Worm (Caenorhabditis elegans): ENCODE results near the gene sea-2.

sea-2 gene

ce11 chrII:3909301-3909700 lies 40.9 kb upstream of the sea-2 start:
- TF ChIP-seq hmg-11 (tag; optimal IDR thresholded peaks at IDR 0.05) = no peak

ce11 chrII:3910737-3911136 lies 39.4 kb upstream of the sea-2 start, which contains the start of gene bcmo-2:
Gene bcmo-2 (minus strand): TSS chrII:3910837.
- no peak for TF ChIP-seq jun-1 (tag; optimal IDR thresholded peaks at IDR 0.05)
- no peak for TF ChIP-seq nhr-43 (tag; optimal IDR thresholded peaks at IDR 0.05; ENCODE audit: poor library complexity, severe bottlenecking)
- TF ChIP-seq ceh-16 (tag; optimal IDR thresholded peaks at IDR 0.05) = no peak
- no peak for TF ChIP-seq eor-1 (tag; optimal IDR thresholded peaks at IDR 0.05)
- TF ChIP-seq fkh-10 (GFP tag; optimal IDR thresholded peaks at IDR 0.05) = no peak
- TF ChIP-seq pqm-1 (tag; optimal IDR thresholded peaks at IDR 0.05) = no peak
- no peak for TF ChIP-seq ceh-9 (tag; optimal IDR thresholded peaks at IDR 0.05)
- TF ChIP-seq unc-39 (tag; optimal IDR thresholded peaks at IDR 0.05) = no peak
- TF ChIP-seq ceh-82 (tag; optimal IDR thresholded peaks at IDR 0.05) = no peak
- TF ChIP-seq nhr-12 (tag; optimal IDR thresholded peaks at IDR 0.05) = no peak
- no peak for TF ChIP-seq daf-12 (tag; optimal IDR thresholded peaks at IDR 0.05)

ce11 chrII:3911284-3911683 lies 38.9 kb upstream of the sea-2 start:
- TF ChIP-seq mml-1 (tag; optimal IDR thresholded peaks at IDR 0.05) = no peak
- TF ChIP-seq nhr-23 (tag; optimal IDR thresholded peaks at IDR 0.05) = no peak
- TF ChIP-seq lsy-12 (tag; optimal IDR thresholded peaks at IDR 0.05) = no peak
- no peak for TF ChIP-seq ceh-16 (tag; optimal IDR thresholded peaks at IDR 0.05)
- peak; percentile 43 for TF ChIP-seq snpc-4 (tag; optimal IDR thresholded peaks at IDR 0.05)
- TF ChIP-seq pha-4 (tag; optimal IDR thresholded peaks at IDR 0.05) = peak; percentile 89
- TF ChIP-seq elt-2 (tag; optimal IDR thresholded peaks at IDR 0.05) = peak; percentile 86
- TF ChIP-seq ceh-28 (tag; optimal IDR thresholded peaks at IDR 0.05) = peak; percentile 30
- no peak for TF ChIP-seq eor-1 (tag; optimal IDR thresholded peaks at IDR 0.05)
- no peak for TF ChIP-seq R02D3.7 (tag; optimal IDR thresholded peaks at IDR 0.05)
- peak; percentile 29 for TF ChIP-seq jun-1 (tag; optimal IDR thresholded peaks at IDR 0.05)
- no peak for TF ChIP-seq nhr-12 (tag; optimal IDR thresholded peaks at IDR 0.05)
- TF ChIP-seq egl-27 (tag; optimal IDR thresholded peaks at IDR 0.05) = no peak
- TF ChIP-seq elt-1 (tag; optimal IDR thresholded peaks at IDR 0.05) = no peak
- no peak for TF ChIP-seq nhr-43 (tag; optimal IDR thresholded peaks at IDR 0.05; ENCODE audit: poor library complexity, severe bottlenecking)
- TF ChIP-seq pqm-1 (tag; optimal IDR thresholded peaks at IDR 0.05) = peak; percentile 58
- TF ChIP-seq sea-2 (GFP tag; optimal IDR thresholded peaks at IDR 0.05) = no peak

ce11 chrII:3911716-3912115 lies 38.5 kb upstream of the sea-2 start, which contains the start of gene F53C3.1:
Gene F53C3.1 (plus strand): TSS chrII:3912016.
- TF ChIP-seq skn-1 (tag; optimal IDR thresholded peaks at IDR 0.05) (no peak), unc-62 (GFP tag; optimal IDR thresholded peaks at IDR 0.05) (no peak), elt-1 (tag; optimal IDR thresholded peaks at IDR 0.05) (no peak), unc-39 (tag; optimal IDR thresholded peaks at IDR 0.05) (no peak), fos-1 (tag; optimal IDR thresholded peaks at IDR 0.05) (no peak), pqm-1 (tag; optimal IDR thresholded peaks at IDR 0.05) (no peak), lin-39 (tag; optimal IDR thresholded peaks at IDR 0.05) (no peak), ztf-4 (tag; optimal IDR thresholded peaks at IDR 0.05) (no peak), ceh-16 (tag; optimal IDR thresholded peaks at IDR 0.05) (no peak), nhr-11 (tag; optimal IDR thresholded peaks at IDR 0.05) (no peak), daf-12 (tag; optimal IDR thresholded peaks at IDR 0.05) (no peak), ztf-11 (tag; optimal IDR thresholded peaks at IDR 0.05) (no peak), eor-1 (tag; optimal IDR thresholded peaks at IDR 0.05) (no peak), lsy-12 (tag; optimal IDR thresholded peaks at IDR 0.05) (no peak), nhr-25 (tag; optimal IDR thresholded peaks at IDR 0.05) (no peak), nhr-76 (tag; optimal IDR thresholded peaks at IDR 0.05) (no peak), nhr-237 (tag; optimal IDR thresholded peaks at IDR 0.05) (no peak)

- peak; percentile 83 for TF ChIP-seq ceh-28 (tag; optimal IDR thresholded peaks at IDR 0.05)
- no peak for TF ChIP-seq fkh-10 (GFP tag; optimal IDR thresholded peaks at IDR 0.05)
Observed at ce11 chrII:3913673-3914072, 36.5 kb upstream of the sea-2 start.
